Worm (Caenorhabditis elegans) whole organism, young adult: Measurements from ENCODE around the gene F54E4.2.

ENCODE experiments used
- F10E7.11 ChIP-seq: sonication (generic microtip); optimal IDR thresholded peaks from 2 replicates; lab custom pipeline; 2017; ENCODE audit warnings: mild to moderate bottlenecking, missing genetic modification characterization, moderate library complexity, missing compliant biosample characterization
- F23B12.7 ChIP-seq: sonication (generic microtip); optimal IDR thresholded peaks from 2 replicates; lab custom pipeline; 2017; ENCODE audit warnings: missing genetic modification characterization, mild to moderate bottlenecking, missing compliant biosample characterization, antibody characterized with exemption, moderate library complexity; ENCODE audit not compliant: insufficient read depth
- F33H1.4 ChIP-seq: fragments of 200-800 bp; sonication (Bioruptor generic); IDR thresholded peaks from 2 replicates; pipeline ENCODE4 v1.3.6; 2022; ENCODE audit warnings: missing genetic modification reagents, missing genetic modification characterization, missing compliant biosample characterization
- F55B11.4 ChIP-seq: sonication (generic microtip); optimal IDR thresholded peaks from 2 replicates; lab custom pipeline; 2016; ENCODE audit warnings: missing compliant biosample characterization, missing genetic modification characterization, borderline replicate concordance; ENCODE audit not compliant: insufficient read depth
- F57C9.4 ChIP-seq: sonication (generic microtip); optimal IDR thresholded peaks from 2 replicates; lab custom pipeline; 2017; ENCODE audit warnings: mild to moderate bottlenecking, missing genetic modification characterization, missing compliant biosample characterization
- T07F8.4 ChIP-seq: sonication (generic microtip); optimal IDR thresholded peaks from 2 replicates; lab custom pipeline; 2016; ENCODE audit warnings: mild to moderate bottlenecking, missing genetic modification characterization, moderate library complexity, missing compliant biosample characterization
- Y53F4B.3 ChIP-seq: fragments of 200-800 bp; sonication (Bioruptor generic); IDR thresholded peaks from 2 replicates; pipeline ENCODE4 v1.3.6; 2022; ENCODE audit warnings: missing genetic modification reagents, missing genetic modification characterization, missing compliant biosample characterization
- attf-5 ChIP-seq: fragments of 200-800 bp; sonication (Bioruptor generic); optimal IDR thresholded peaks from 2 replicates; lab custom pipeline; 2018; ENCODE audit warnings: mild to moderate bottlenecking, missing genetic modification characterization, missing compliant biosample characterization
- attf-6 ChIP-seq: fragments of 200-800 bp; sonication (Bioruptor generic); IDR thresholded peaks from 2 replicates; pipeline ENCODE4 v1.3.6; 2022; ENCODE audit warnings: missing genetic modification reagents, missing genetic modification characterization, missing compliant biosample characterization
- bed-1 ChIP-seq: fragments of 200-800 bp; sonication (Bioruptor generic); IDR thresholded peaks from 2 replicates; pipeline ENCODE4 v1.3.6; 2022; ENCODE audit warnings: missing genetic modification reagents, missing genetic modification characterization, missing compliant biosample characterization
- ceh-27 ChIP-seq: fragments of 200-800 bp; sonication (Bioruptor generic); optimal IDR thresholded peaks from 2 replicates; lab custom pipeline; 2018; ENCODE audit warnings: mild to moderate bottlenecking, missing genetic modification characterization, moderate library complexity, missing compliant biosample characterization
- efl-1 ChIP-seq: fragments of 150-350 bp; optimal IDR thresholded peaks from 2 replicates; lab custom pipeline; 2014; ENCODE audit warnings: missing biosample characterization, missing genetic modification reagents, missing genetic modification characterization
- egrh-3 ChIP-seq: fragments of 200-800 bp; sonication (Bioruptor generic); IDR thresholded peaks from 2 replicates; pipeline ENCODE4 v1.3.6; 2022; ENCODE audit warnings: missing genetic modification reagents, missing genetic modification characterization, missing compliant biosample characterization
- fkh-3 ChIP-seq: sonication (generic microtip); optimal IDR thresholded peaks from 2 replicates; lab custom pipeline; 2016; ENCODE audit warnings: mild to moderate bottlenecking, missing genetic modification characterization, missing compliant biosample characterization
- hmg-20 ChIP-seq: fragments of 200-800 bp; sonication (Bioruptor generic); IDR thresholded peaks from 2 replicates; pipeline ENCODE4 v1.3.6; 2022; ENCODE audit warnings: missing genetic modification reagents, missing genetic modification characterization, missing compliant biosample characterization
- let-607 ChIP-seq, 2 experiments: fragments of 200-800 bp in 1 of 2; sonication (Bioruptor generic) in 1 of 2; sonication (generic microtip) in 1 of 2; optimal IDR thresholded peaks; 2 replicates each; lab custom pipeline; 2016 to 2018; ENCODE audit warnings: mild to moderate bottlenecking in 2 of 2, missing compliant biosample characterization in 2 of 2, missing genetic modification characterization in 2 of 2, moderate library complexity in 2 of 2, missing genotype in 1 of 2
- lin-35 ChIP-seq, 3 experiments: fragments of 150-350 bp in 2 of 3; sonication (generic microtip) in 1 of 3; optimal IDR thresholded peaks; 2 replicates each; lab custom pipeline; 2014 to 2018; ENCODE audit warnings: missing biosample characterization in 3 of 3, missing genetic modification characterization in 3 of 3, missing genetic modification reagents in 3 of 3
- lin-54 ChIP-seq: fragments of 200-800 bp; sonication (Bioruptor generic); optimal IDR thresholded peaks from 2 replicates; lab custom pipeline; 2018; ENCODE audit warnings: mild to moderate bottlenecking, missing genetic modification characterization, missing compliant biosample characterization
- madf-10 ChIP-seq: sonication (generic microtip); optimal IDR thresholded peaks from 2 replicates; lab custom pipeline; 2016; ENCODE audit warnings: mild to moderate bottlenecking, missing genetic modification characterization, missing compliant biosample characterization
- mcd-1 ChIP-seq: fragments of 200-800 bp; sonication (Bioruptor generic); IDR thresholded peaks from 2 replicates; pipeline ENCODE4 v1.3.6; 2022; ENCODE audit warnings: missing genetic modification reagents, missing genetic modification characterization, missing compliant biosample characterization
- nhr-120 ChIP-seq: fragments of 200-800 bp; sonication (Bioruptor generic); IDR thresholded peaks from 2 replicates; pipeline ENCODE4 v1.3.6; 2022; ENCODE audit warnings: missing genetic modification characterization, missing compliant biosample characterization
- nhr-179 ChIP-seq: sonication (generic microtip); optimal IDR thresholded peaks from 2 replicates; lab custom pipeline; 2016; ENCODE audit warnings: mild to moderate bottlenecking, missing genetic modification characterization, missing compliant biosample characterization
- nhr-80 ChIP-seq: sonication (generic microtip); optimal IDR thresholded peaks from 2 replicates; lab custom pipeline; 2016; ENCODE audit warnings: missing genetic modification characterization, missing compliant biosample characterization
- nhr-90 ChIP-seq: sonication (generic microtip); optimal IDR thresholded peaks from 2 replicates; lab custom pipeline; 2016; ENCODE audit warnings: missing genotype, mild to moderate bottlenecking, missing genetic modification characterization, missing compliant biosample characterization
- snpc-1.1 ChIP-seq: sonication (generic microtip); optimal IDR thresholded peaks from 2 replicates; lab custom pipeline; 2017; ENCODE audit warnings: missing genetic modification characterization, mild to moderate bottlenecking, missing compliant biosample characterization, antibody characterized with exemption, moderate library complexity, missing genotype, missing genetic modification reagents; ENCODE audit not compliant: insufficient read depth
- sptf-2 ChIP-seq: fragments of 200-800 bp; sonication (Bioruptor generic); optimal IDR thresholded peaks from 2 replicates; lab custom pipeline; 2018; ENCODE audit warnings: mild to moderate bottlenecking, missing genetic modification characterization, missing compliant biosample characterization
- unc-62 ChIP-seq: fragments of 150-350 bp; optimal IDR thresholded peaks from 2 replicates; lab custom pipeline; 2014; ENCODE audit warnings: missing biosample characterization, missing genetic modification reagents, missing genetic modification characterization
- zfh-2 ChIP-seq: fragments of 200-800 bp; sonication (Bioruptor generic); conservative IDR thresholded peaks from 2 replicates; pipeline ENCODE4 v1.3.6; 2022; ENCODE audit warnings: missing genetic modification reagents, missing genetic modification characterization, missing compliant biosample characterization
- zim-3 ChIP-seq: sonication (generic microtip); optimal IDR thresholded peaks from 2 replicates; lab custom pipeline; 2017; ENCODE audit warnings: mild to moderate bottlenecking, missing genetic modification characterization, moderate library complexity, missing compliant biosample characterization
- ztf-18 ChIP-seq: sonication (generic microtip); optimal IDR thresholded peaks from 2 replicates; lab custom pipeline; 2016; ENCODE audit warnings: missing genotype, mild to moderate bottlenecking, missing genetic modification characterization, missing compliant biosample characterization

Gene F54E4.2

DNA sequence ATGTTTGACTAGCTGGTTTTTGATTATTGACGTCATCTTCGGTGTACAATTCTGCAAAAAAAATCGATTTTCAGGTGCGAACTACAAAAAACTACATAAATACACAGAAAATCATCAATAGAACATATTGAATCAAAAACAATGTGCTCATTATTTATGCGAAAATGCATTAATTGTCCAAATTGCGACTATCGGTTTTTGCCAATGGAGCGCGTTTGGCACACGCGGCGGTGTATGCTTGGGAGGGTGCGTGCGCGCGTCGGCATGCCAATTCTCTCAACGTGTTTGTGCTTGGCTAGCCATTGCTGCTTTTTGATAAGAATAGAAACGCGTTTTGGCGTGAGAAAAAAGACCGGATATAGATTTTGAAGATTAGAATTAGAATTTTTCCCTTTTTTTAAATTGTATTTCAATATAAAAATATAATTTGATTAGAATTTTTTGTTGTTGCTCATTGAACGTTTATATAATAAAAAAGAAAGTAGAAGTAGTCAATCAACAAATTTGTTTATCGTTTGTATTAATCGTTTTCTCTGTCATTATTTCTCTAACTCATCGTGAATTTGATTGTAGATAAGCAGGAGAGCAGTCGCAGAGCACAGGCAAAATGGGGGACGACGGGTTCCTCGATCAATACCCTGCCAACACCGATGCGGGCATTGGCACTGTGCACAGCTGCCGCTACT is 39.5 kb downstream of the F54E4.2 start, which contains the start of the genes C44H4.4 and tap-1:
Gene C44H4.4, minus strand, starts transcription at position 51 of the 686 bp plus-strand sequence.
Gene tap-1, plus strand, starts transcription at position 574 of the 686 bp plus-strand sequence.
- no peak for TF ChIP-seq zim-3
- TF ChIP-seq F23B12.7 (tag; lab: Kevin White, UChicago), result peak; percentile 47
- peak; percentile 38 for TF ChIP-seq attf-5 (GFP tag; lab: Kevin White, UChicago)
- TF ChIP-seq T07F8.4 (tag; lab: Kevin White, UChicago), result no peak
- TF ChIP-seq lin-35 (GFP tag; optimal IDR thresholded peaks at IDR 0.05; lab: Kevin White, UChicago), result no peak
- peak in 1 of 2 experiments; percentile 46 for TF ChIP-seq let-607 (tag; optimal IDR thresholded peaks at IDR 0.05; lab: Kevin White, UChicago)
- no peak for TF ChIP-seq ztf-18
- peak; percentile 89 for TF ChIP-seq nhr-80
- TF ChIP-seq snpc-1.1, result no peak
- peak; percentile 10 for TF ChIP-seq madf-10 (tag; lab: Kevin White, UChicago)
- TF ChIP-seq Y53F4B.3 (GFP tag; lab: Robert Waterston, UW), result no peak
- TF ChIP-seq mcd-1, result peak; percentile 67

DNA sequence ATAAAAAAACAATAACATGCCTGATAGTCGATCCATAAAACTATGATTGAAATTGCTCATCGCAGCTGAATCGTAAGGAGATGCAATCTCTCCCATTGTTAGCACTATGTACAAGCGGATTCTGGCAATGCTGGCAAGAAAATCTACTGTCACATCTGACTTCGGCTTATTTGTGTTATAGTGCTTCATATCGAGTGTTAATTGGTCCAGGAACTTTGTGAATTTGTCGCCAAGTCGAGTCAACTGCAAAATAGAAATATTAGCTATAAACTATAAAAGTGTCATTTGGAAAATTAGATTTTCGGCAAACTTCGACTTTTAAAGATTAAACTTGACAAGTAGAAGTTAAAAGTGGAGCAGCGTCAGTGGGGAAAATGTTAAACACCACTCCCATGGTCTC is 44.4 kb downstream of the F54E4.2 start:
- no peak for TF ChIP-seq bed-1
- TF ChIP-seq lin-54 (GFP tag; lab: Kevin White, UChicago), result no peak
- no peak for TF ChIP-seq sptf-2 (GFP tag; lab: Kevin White, UChicago)
- no peak for TF ChIP-seq attf-6
- TF ChIP-seq, all 124 proteins: peak for 0

DNA sequence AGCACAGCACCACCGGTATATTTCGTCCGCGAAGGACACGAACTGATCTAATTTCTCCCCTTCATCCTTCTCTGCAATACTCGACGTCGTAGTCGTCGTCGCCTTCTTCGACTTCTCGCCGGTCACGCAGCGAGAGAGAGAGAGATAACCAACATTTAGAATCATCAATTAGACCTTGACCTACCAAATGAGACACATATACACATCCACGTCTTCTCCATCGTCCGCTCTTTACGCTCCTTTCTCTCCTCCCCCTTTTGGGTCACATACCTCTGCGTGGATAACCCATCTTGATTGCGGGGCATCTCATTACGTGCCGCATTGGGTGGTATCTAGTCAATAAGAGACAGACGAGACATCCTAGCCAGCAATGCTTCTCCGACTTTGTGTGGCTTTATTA is 47.3 kb downstream of the F54E4.2 start, which contains the start of gene sym-1:
Gene sym-1, plus strand, starts transcription at position 194 of the 400 bp plus-strand sequence.
- no peak for TF ChIP-seq nhr-80
- peak; percentile 36; the same call in 1 of the 2 replicates for TF ChIP-seq zfh-2 (GFP tag; lab: Robert Waterston, UW)

DNA sequence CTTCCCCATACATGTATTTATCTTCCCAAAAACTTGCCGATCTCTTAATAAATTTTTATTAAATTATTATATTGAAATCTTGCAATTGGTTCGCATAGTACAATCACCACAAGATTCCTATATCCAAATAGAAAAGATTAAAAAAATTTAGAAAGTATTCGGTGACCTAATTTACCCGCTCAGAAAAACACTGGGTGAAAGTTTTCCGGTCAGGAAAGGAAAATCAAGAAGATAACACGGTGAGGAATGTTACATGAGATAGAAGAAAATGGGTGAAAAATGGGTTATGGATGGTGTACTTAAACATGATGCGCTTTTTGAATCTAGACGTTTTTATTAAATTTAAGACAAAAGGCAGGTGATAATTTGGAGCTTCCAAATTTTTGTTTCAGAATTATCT is 47.9 kb downstream of the F54E4.2 start:
- no peak for TF ChIP-seq F10E7.11 (tag; lab: Kevin White, UChicago)
- no peak for TF ChIP-seq nhr-179 (tag; lab: Kevin White, UChicago)
- no peak for TF ChIP-seq zim-3
- no peak for TF ChIP-seq fkh-3 (tag; lab: Kevin White, UChicago)
- no peak for TF ChIP-seq nhr-90 (tag; lab: Kevin White, UChicago)
- no peak for TF ChIP-seq efl-1 (GFP tag; lab: Kevin White, UChicago)
- TF ChIP-seq hmg-20 (GFP tag; lab: Robert Waterston, UW), result no peak
- no peak for TF ChIP-seq nhr-120 (GFP tag; lab: Robert Waterston, UW)
- no peak for TF ChIP-seq attf-6
- no peak for TF ChIP-seq F55B11.4 (tag; lab: Kevin White, UChicago)
- TF ChIP-seq, all 124 proteins: peak for 0

DNA sequence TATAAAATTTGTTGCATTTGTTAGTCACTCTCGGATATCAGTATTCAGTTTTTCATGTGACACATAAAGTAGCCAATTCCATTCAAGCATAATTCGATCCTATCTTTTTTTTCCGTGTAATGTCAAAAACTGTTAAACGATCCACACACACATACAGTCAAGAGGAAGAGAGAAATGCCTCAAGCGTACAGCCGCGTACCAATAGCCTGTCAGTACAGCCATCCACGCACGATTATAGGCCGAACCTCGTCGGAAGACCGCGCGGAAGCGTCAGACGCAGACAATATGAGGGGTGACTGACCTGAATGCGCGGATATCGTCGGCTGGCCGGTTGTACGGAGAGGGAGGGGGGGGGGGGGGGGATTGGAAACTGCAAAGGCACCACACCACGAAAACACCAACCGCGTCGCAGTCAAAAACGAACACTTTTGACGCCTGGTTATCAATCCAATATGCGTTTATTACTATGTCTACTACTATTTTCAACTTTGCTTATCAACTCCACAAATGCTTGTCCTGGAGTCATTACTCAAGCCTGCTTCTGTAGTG is 51.1 kb downstream of the F54E4.2 start, which contains the start of gene let-4:
Gene let-4, plus strand, starts transcription at position 357 of the 549 bp plus-strand sequence.
- peak; percentile 80 for TF ChIP-seq zfh-2 (GFP tag; lab: Robert Waterston, UW)
- peak; percentile 55; the same call in 1 of the 2 replicates for TF ChIP-seq egrh-3 (GFP tag; lab: Robert Waterston, UW)
- no peak for TF ChIP-seq let-607 (tag; optimal IDR thresholded peaks at IDR 0.05; lab: Kevin White, UChicago)

DNA sequence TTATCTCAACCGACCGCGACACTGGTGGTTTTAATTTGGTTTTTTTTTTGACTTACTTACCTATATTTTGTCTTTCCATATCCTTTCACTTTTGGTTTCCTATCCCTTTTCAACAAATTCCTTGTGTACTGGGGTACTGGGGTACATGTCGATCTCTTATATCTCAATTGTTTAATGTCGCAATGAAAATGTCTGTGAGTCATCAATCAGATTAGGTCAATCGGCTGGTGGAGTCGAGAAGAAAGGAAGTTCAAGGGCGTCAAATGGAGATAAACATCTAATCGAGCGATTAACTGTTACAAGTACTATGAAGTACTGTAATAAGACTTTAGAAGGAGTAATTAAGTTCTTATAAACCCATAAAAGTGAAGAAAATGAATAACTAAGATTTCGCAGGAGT is 52.8 kb downstream of the F54E4.2 start:
- TF ChIP-seq efl-1 (GFP tag; lab: Kevin White, UChicago) (no peak), unc-62 (GFP tag; lab: Kevin White, UChicago) (peak; percentile 70), ceh-27 (GFP tag; lab: Kevin White, UChicago) (no peak), F33H1.4 (GFP tag; lab: Robert Waterston, UW) (no peak), F57C9.4 (tag; lab: Kevin White, UChicago) (no peak)
